Fruit fly (Drosophila melanogaster) whole organism, embryonic: ENCODE results near the gene CG5521.

Experiments
- Adf1 ChIP-seq: fragments of 200-800 bp; sonication (Bioruptor generic); IDR thresholded peaks from 2 replicates; pipeline ENCODE4 v1.3.6; 2022; ENCODE audit warnings: missing biosample characterization, missing genetic modification characterization
- BEAF-32 ChIP-seq: fragments of 200-800 bp; sonication (Bioruptor generic); optimal IDR thresholded peaks from 3 replicates; lab custom pipeline; 2017; ENCODE audit warnings: missing biosample characterization, missing genetic modification characterization, mild to moderate bottlenecking, moderate library complexity, missing genetic modification reagents
- CG11695 ChIP-seq: fragments of 200-800 bp; sonication (Bioruptor generic); IDR thresholded peaks from 3 replicates; pipeline ENCODE4 v1.3.6; 2022; ENCODE audit warnings: missing biosample characterization, missing genetic modification characterization
- CG13424 ChIP-seq: fragments of 200-800 bp; sonication (Bioruptor generic); optimal IDR thresholded peaks from 2 replicates; lab custom pipeline; 2019; ENCODE audit warnings: missing biosample characterization, mild to moderate bottlenecking, missing genetic modification characterization, moderate library complexity
- CG13624 ChIP-seq: fragments of 200-800 bp; sonication (Bioruptor generic); optimal IDR thresholded peaks from 2 replicates; lab custom pipeline; 2016; ENCODE audit warnings: missing biosample characterization, missing genetic modification characterization
- CG14441 ChIP-seq: fragments of 200-800 bp; sonication (Bioruptor generic); IDR thresholded peaks from 2 replicates; pipeline ENCODE4 v1.3.6; 2022; ENCODE audit warnings: missing biosample characterization, missing genetic modification characterization
- CG15269 ChIP-seq: fragments of 200-800 bp; sonication (Bioruptor generic); optimal IDR thresholded peaks from 2 replicates; lab custom pipeline; 2018; ENCODE audit warnings: missing biosample characterization, mild to moderate bottlenecking, missing genetic modification characterization, moderate library complexity
- CG17328 ChIP-seq: fragments of 200-800 bp; sonication (Bioruptor generic); IDR thresholded peaks from 2 replicates; pipeline ENCODE4 v1.3.6; 2022; ENCODE audit warnings: missing biosample characterization, missing genetic modification characterization
- CG18262 ChIP-seq: fragments of 200-800 bp; optimal IDR thresholded peaks from 3 replicates; lab custom pipeline; 2019; ENCODE audit warnings: missing biosample characterization, mild to moderate bottlenecking, missing genetic modification characterization, moderate library complexity
- CG18599 ChIP-seq: fragments of 200-800 bp; sonication (Bioruptor generic); optimal IDR thresholded peaks from 3 replicates; lab custom pipeline; 2017; ENCODE audit warnings: missing biosample characterization, missing genetic modification characterization, mild to moderate bottlenecking, moderate library complexity, missing genetic modification reagents
- CG2120 ChIP-seq: fragments of 200-800 bp; sonication (Bioruptor generic); optimal IDR thresholded peaks from 3 replicates; lab custom pipeline; 2016; ENCODE audit warnings: missing biosample characterization, missing genetic modification characterization
- CG2202 ChIP-seq: fragments of 200-800 bp; sonication (Bioruptor generic); optimal IDR thresholded peaks from 2 replicates; lab custom pipeline; 2018; ENCODE audit warnings: missing biosample characterization, mild to moderate bottlenecking, missing genetic modification characterization
- CG2678 ChIP-seq: fragments of 200-800 bp; sonication (Bioruptor generic); optimal IDR thresholded peaks from 3 replicates; lab custom pipeline; 2019; ENCODE audit warnings: missing biosample characterization, mild to moderate bottlenecking, missing genetic modification characterization, moderate library complexity
- CG31224 ChIP-seq: fragments of 200-800 bp; sonication (Bioruptor generic); IDR thresholded peaks from 2 replicates; pipeline ENCODE4 v1.3.6; 2022; ENCODE audit warnings: missing biosample characterization, missing genetic modification characterization
- CG3281 ChIP-seq: fragments of 200-800 bp; sonication (Bioruptor generic); optimal IDR thresholded peaks from 3 replicates; lab custom pipeline; 2017; ENCODE audit warnings: missing biosample characterization, mild to moderate bottlenecking, missing genetic modification characterization
- CG3407 ChIP-seq: fragments of 200-800 bp; sonication (Bioruptor generic); optimal IDR thresholded peaks from 2 replicates; lab custom pipeline; 2018; ENCODE audit warnings: missing biosample characterization, mild to moderate bottlenecking, missing genetic modification characterization
- CG5953 ChIP-seq: fragments of 200-800 bp; sonication (Bioruptor generic); IDR thresholded peaks from 2 replicates; pipeline ENCODE4 v1.3.6; 2022; ENCODE audit warnings: missing biosample characterization, missing genetic modification characterization
- CG6683 ChIP-seq: fragments of 200-800 bp; sonication (Bioruptor generic); optimal IDR thresholded peaks from 2 replicates; lab custom pipeline; 2017; ENCODE audit warnings: missing biosample characterization, mild to moderate bottlenecking, missing genetic modification characterization, missing genetic modification reagents
- CG7556 ChIP-seq: fragments of 200-800 bp; sonication (Bioruptor generic); optimal IDR thresholded peaks from 2 replicates; lab custom pipeline; 2017; ENCODE audit warnings: missing biosample characterization, mild to moderate bottlenecking, missing genetic modification characterization
- CG8388 ChIP-seq: fragments of 200-800 bp; sonication (Bioruptor generic); optimal IDR thresholded peaks from 2 replicates; lab custom pipeline; 2019; ENCODE audit warnings: missing biosample characterization, mild to moderate bottlenecking, missing genetic modification characterization, moderate library complexity
- CG8924 ChIP-seq: fragments of 200-800 bp; optimal IDR thresholded peaks from 3 replicates; lab custom pipeline; 2019; ENCODE audit warnings: missing biosample characterization, mild to moderate bottlenecking, missing genetic modification characterization, moderate library complexity
- CoRest ChIP-seq: fragments of 200-800 bp; sonication (Bioruptor generic); optimal IDR thresholded peaks from 3 replicates; lab custom pipeline; 2018; ENCODE audit warnings: missing biosample characterization, mild to moderate bottlenecking, missing genetic modification characterization, moderate library complexity
- D19A ChIP-seq: fragments of 200-800 bp; optimal IDR thresholded peaks from 3 replicates; lab custom pipeline; 2019; ENCODE audit warnings: missing biosample characterization, mild to moderate bottlenecking, missing genetic modification characterization, moderate library complexity
- Dbx ChIP-seq: fragments of 200-800 bp; sonication (Bioruptor generic); IDR thresholded peaks from 3 replicates; pipeline ENCODE4 v1.3.6; 2022; ENCODE audit warnings: missing biosample characterization, missing genetic modification characterization
- Deaf1 ChIP-seq: fragments of 200-800 bp; optimal IDR thresholded peaks from 3 replicates; lab custom pipeline; 2019; ENCODE audit warnings: missing biosample characterization, mild to moderate bottlenecking, missing genetic modification characterization, moderate library complexity
- E2f1 ChIP-seq: fragments of 200-800 bp; sonication (Bioruptor generic); IDR thresholded peaks from 2 replicates; pipeline ENCODE4 v1.3.6; 2022; ENCODE audit warnings: missing biosample characterization, missing genetic modification characterization
- Fer3 ChIP-seq: fragments of 200-800 bp; sonication (Bioruptor generic); optimal IDR thresholded peaks from 2 replicates; lab custom pipeline; 2018; ENCODE audit warnings: missing biosample characterization, mild to moderate bottlenecking, missing genetic modification characterization, moderate library complexity
- Meics ChIP-seq: fragments of 200-800 bp; sonication (Bioruptor generic); optimal IDR thresholded peaks from 2 replicates; lab custom pipeline; 2017; ENCODE audit warnings: missing biosample characterization, mild to moderate bottlenecking, missing genetic modification characterization
- Nf-YC ChIP-seq: fragments of 200-800 bp; optimal IDR thresholded peaks from 3 replicates; lab custom pipeline; 2019; ENCODE audit warnings: missing biosample characterization, mild to moderate bottlenecking, missing genetic modification characterization, moderate library complexity
- Pdp1 ChIP-seq, 2 experiments: fragments of 200-800 bp; sonication (Bioruptor generic); optimal IDR thresholded peaks; 3 replicates each; lab custom pipeline; 2016; ENCODE audit warnings: missing biosample characterization in 2 of 2, missing genetic modification characterization in 2 of 2, mild to moderate bottlenecking in 1 of 2, moderate library complexity in 1 of 2
- Ptx1 ChIP-seq: fragments of 200-800 bp; sonication (Bioruptor generic); IDR thresholded peaks from 2 replicates; pipeline ENCODE4 v1.3.6; 2022; ENCODE audit warnings: missing biosample characterization, missing genetic modification characterization
- Side ChIP-seq: fragments of 200-800 bp; sonication (Bioruptor generic); optimal IDR thresholded peaks from 2 replicates; lab custom pipeline; 2016; ENCODE audit warnings: missing biosample characterization, missing genetic modification characterization
- YL-1 ChIP-seq: fragments of 200-800 bp; sonication (Bioruptor generic); optimal IDR thresholded peaks from 3 replicates; lab custom pipeline; 2017; ENCODE audit warnings: missing biosample characterization, mild to moderate bottlenecking, missing genetic modification characterization
- crc ChIP-seq: fragments of 200-800 bp; sonication (Bioruptor generic); optimal IDR thresholded peaks from 2 replicates; lab custom pipeline; 2016; ENCODE audit warnings: missing biosample characterization, missing genetic modification characterization
- crol ChIP-seq: fragments of 200-800 bp; sonication (Bioruptor generic); IDR thresholded peaks from 2 replicates; pipeline ENCODE4 v1.3.6; 2022; ENCODE audit warnings: missing biosample characterization, missing genetic modification characterization
- dysf ChIP-seq: fragments of 200-800 bp; sonication (Bioruptor generic); IDR thresholded peaks from 3 replicates; pipeline ENCODE4 v1.3.6; 2022; ENCODE audit warnings: missing biosample characterization, missing genetic modification characterization
- gfzf ChIP-seq: fragments of 200-800 bp; sonication (Bioruptor generic); optimal IDR thresholded peaks from 2 replicates; lab custom pipeline; 2016; ENCODE audit warnings: missing biosample characterization, mild to moderate bottlenecking, missing genetic modification characterization, moderate library complexity
- lab ChIP-seq: fragments of 200-800 bp; sonication (Bioruptor generic); optimal IDR thresholded peaks from 3 replicates; lab custom pipeline; 2017; ENCODE audit warnings: missing biosample characterization, missing genetic modification characterization, mild to moderate bottlenecking, moderate library complexity, missing genetic modification reagents
- pita ChIP-seq: fragments of 200-800 bp; sonication (Bioruptor generic); optimal IDR thresholded peaks from 2 replicates; lab custom pipeline; 2017; ENCODE audit warnings: missing biosample characterization, mild to moderate bottlenecking, missing genetic modification characterization
- ro ChIP-seq: fragments of 200-800 bp; sonication (Bioruptor generic); IDR thresholded peaks from 2 replicates; pipeline ENCODE4 v1.3.6; 2022; ENCODE audit warnings: missing biosample characterization, missing genetic modification characterization
- row ChIP-seq: fragments of 200-800 bp; sonication (Bioruptor generic); IDR thresholded peaks from 3 replicates; pipeline ENCODE4 v1.3.6; 2022; ENCODE audit warnings: missing biosample characterization, missing genetic modification characterization
- schlank ChIP-seq: fragments of 200-800 bp; sonication (Bioruptor generic); optimal IDR thresholded peaks from 2 replicates; lab custom pipeline; 2018; ENCODE audit warnings: missing biosample characterization, mild to moderate bottlenecking, missing genetic modification characterization
- slou ChIP-seq: fragments of 200-800 bp; sonication (Bioruptor generic); optimal IDR thresholded peaks from 3 replicates; lab custom pipeline; 2016; ENCODE audit warnings: missing biosample characterization, missing genetic modification characterization
- sqz ChIP-seq: fragments of 200-800 bp; sonication (Bioruptor generic); optimal IDR thresholded peaks from 3 replicates; lab custom pipeline; 2018; ENCODE audit warnings: missing biosample characterization, mild to moderate bottlenecking, missing genetic modification characterization
- zf30C ChIP-seq: fragments of 200-800 bp; sonication (Bioruptor generic); optimal IDR thresholded peaks from 3 replicates; lab custom pipeline; 2018; ENCODE audit warnings: missing biosample characterization, mild to moderate bottlenecking, missing genetic modification characterization

The CG5521 gene

DNA sequence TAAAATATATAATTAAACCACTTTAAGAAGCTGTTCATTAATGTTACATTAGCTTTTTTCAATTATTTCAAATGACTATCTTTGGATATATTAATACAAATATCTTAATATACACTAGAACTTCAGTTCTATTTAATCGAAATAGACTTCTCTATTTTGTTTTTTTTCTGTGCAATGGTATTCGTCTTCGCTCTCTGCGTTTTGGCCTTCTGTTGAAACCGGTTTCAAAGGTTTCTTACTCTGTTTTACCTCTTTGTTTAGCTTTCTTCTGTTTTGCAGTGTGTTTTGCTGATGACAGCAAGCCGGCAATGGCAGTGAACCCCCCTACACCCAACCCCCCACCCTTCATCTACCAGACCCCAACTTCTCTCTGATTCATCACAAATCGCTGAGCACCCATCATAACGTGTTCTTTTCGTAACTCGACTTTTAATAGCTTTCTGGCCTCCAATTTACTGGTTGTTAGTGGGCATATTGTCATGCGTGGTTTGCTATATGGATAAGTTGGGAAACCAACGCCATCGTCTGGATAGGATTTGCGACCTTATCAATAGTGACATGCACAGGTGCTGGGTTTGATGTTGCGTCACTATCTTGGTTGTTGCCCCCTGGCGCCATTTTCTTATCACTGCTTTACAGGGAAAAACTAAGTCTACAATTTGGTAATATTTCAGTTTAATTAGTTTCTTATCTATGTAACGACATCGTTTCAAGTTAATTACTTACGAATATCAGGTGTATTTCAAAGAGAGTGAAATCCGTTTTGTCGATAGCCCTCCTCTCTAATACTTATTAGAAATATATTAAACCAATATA lies 2.3 kb downstream of the CG5521 start (continued):
- no peak for TF ChIP-seq CG5953 (GFP tag; lab: Robert Waterston, UW)
- TF ChIP-seq crol (GFP tag; lab: Robert Waterston, UW) = peak; percentile 87

DNA sequence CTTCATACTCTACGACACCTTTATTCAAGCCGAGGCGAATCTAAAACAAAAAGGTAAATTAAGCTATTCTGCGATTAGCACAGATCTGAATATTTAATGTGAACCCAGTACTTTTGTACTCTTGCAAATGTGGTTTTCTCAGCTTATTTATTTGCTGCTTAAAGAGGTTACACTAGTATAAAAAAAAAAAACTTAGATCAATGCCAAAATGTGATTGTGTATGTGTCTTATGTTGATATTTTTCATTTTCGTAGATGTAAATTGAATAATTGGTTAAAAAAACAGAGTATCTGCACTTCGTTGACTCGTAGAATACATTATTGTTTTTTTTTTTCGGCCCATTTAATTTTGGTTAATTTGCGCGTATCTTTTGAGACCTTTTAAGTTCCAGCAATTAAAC lies 3.0 kb downstream of the CG5521 start:
- TF ChIP-seq BEAF-32 (GFP tag; lab: Kevin White, UChicago) (no peak), Meics (GFP tag; lab: Kevin White, UChicago) (peak; percentile 37), D19A (tag; lab: Kevin White, UChicago) (peak; percentile 79), CG11695 (GFP tag; lab: Robert Waterston, UW) (0 out of 3 replicates have a peak, but pooled peaks have one; percentile 38), CG18262 (tag; lab: Kevin White, UChicago) (no peak), E2f1 (GFP tag; lab: Robert Waterston, UW) (0 out of 2 replicates have a peak, but pooled peaks have one; percentile 17), Fer3 (tag; lab: Kevin White, UChicago) (peak; percentile 1), Ptx1 (GFP tag; lab: Robert Waterston, UW) (peak; percentile 21; the same call in 1 of the 2 replicates), CG31224 (0 out of 2 replicates have a peak, but pooled peaks have one; percentile 5), row (GFP tag; lab: Robert Waterston, UW) (peak; percentile 69; the same call in 2 of the 3 replicates), CG2678 (peak; percentile 47), CG15269 (tag; lab: Kevin White, UChicago) (peak; percentile 31), CG14441 (0 out of 2 replicates have a peak, but pooled peaks have one; percentile 13), sqz (no peak), YL-1 (GFP tag; lab: Kevin White, UChicago) (no peak), Side (GFP tag; lab: Kevin White, UChicago) (no peak), CG13624 (GFP tag; lab: Kevin White, UChicago) (peak; percentile 3), lab (GFP tag; lab: Kevin White, UChicago) (peak; percentile 30), CG2120 (GFP tag; lab: Kevin White, UChicago) (peak; percentile 12)

DNA sequence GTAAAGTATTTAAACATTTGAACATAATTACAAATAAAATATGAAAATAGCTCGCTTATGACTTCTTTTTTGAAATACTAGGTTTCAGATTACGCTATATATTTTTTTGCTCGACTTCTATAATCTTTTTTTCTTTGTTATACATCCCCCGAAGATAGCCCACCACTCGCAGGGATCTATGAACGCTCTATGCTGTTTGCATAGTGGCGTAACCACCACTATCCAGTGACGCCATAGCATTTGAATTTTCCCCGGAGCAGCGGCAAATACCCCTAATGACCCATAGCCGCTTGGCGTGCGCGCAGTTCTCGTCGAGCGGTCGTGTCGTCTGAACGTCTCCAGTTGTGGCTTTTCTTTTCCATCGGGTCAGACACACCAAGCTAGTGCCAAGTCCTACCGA lies 11.5 kb downstream of the CG5521 start, which contains the start of the genes CG14253 and CG46313:
TSS of gene CG14253 (plus strand) at position 301 of the 400 bp plus-strand sequence.
TSS of gene CG46313 (plus strand) at position 301 of the 400 bp plus-strand sequence.
- TF ChIP-seq lab (GFP tag; lab: Kevin White, UChicago) = peak; percentile 29
- TF ChIP-seq Dbx (GFP tag; lab: Robert Waterston, UW) = no peak
- no peak for TF ChIP-seq CG7556 (GFP tag; lab: Kevin White, UChicago)
- TF ChIP-seq Pdp1 (GFP tag; optimal IDR thresholded peaks at IDR 0.05; lab: Kevin White, UChicago) = peak in 1 of 2 experiments; percentile 53
- TF ChIP-seq Deaf1 (tag; lab: Kevin White, UChicago) = no peak
- no peak for TF ChIP-seq slou
- peak; percentile 5 for TF ChIP-seq Meics (GFP tag; lab: Kevin White, UChicago)
- no peak for TF ChIP-seq CG8388 (GFP tag; lab: Kevin White, UChicago)
- no peak for TF ChIP-seq gfzf (GFP tag; lab: Kevin White, UChicago)
- TF ChIP-seq CG8924 = no peak
- no peak for TF ChIP-seq Nf-YC (tag; lab: Kevin White, UChicago)
- peak; percentile 3 for TF ChIP-seq CG18599 (GFP tag; lab: Kevin White, UChicago)
- no peak for TF ChIP-seq CG6683 (GFP tag; lab: Kevin White, UChicago)
- no peak for TF ChIP-seq pita (GFP tag; lab: Kevin White, UChicago)
- 0 out of 3 replicates have a peak, but pooled peaks have one; percentile 5 for TF ChIP-seq dysf (GFP tag; lab: Robert Waterston, UW)
- no peak for TF ChIP-seq ro (GFP tag; lab: Robert Waterston, UW)
- peak; percentile 6 for TF ChIP-seq crc (GFP tag; lab: Kevin White, UChicago)
- no peak for TF ChIP-seq CoRest (tag; lab: Kevin White, UChicago)
- TF ChIP-seq CG3281 (GFP tag; lab: Kevin White, UChicago) = no peak
- no peak for TF ChIP-seq CG17328
- peak; percentile 11; the same call in 1 of the 2 replicates for TF ChIP-seq Adf1 (GFP tag; lab: Robert Waterston, UW)
- no peak for TF ChIP-seq schlank (tag; lab: Kevin White, UChicago)
- TF ChIP-seq row (GFP tag; lab: Robert Waterston, UW) = peak; percentile 26; the same call in 1 of the 3 replicates
- TF ChIP-seq zf30C (GFP tag; lab: Kevin White, UChicago) = no peak
- no peak for TF ChIP-seq CG3407 (GFP tag; lab: Kevin White, UChicago)
- no peak for TF ChIP-seq CG13424
- no peak for TF ChIP-seq CG2202 (tag; lab: Kevin White, UChicago)
